Fruit fly (Drosophila melanogaster): ENCODE measurements around the gene D19A.

The D19A gene

dm6 chr3L:6181776-6182175 is 7.1 kb downstream of the D19A start, which contains the start of gene CG10274 (continued):
- TF ChIP-seq fd96Cb (tag; optimal IDR thresholded peaks at IDR 0.05) (peak; percentile 65), unc-4 (GFP tag; IDR thresholded peaks at IDR 0.05; ENCODE audit: partially characterized antibody) (no peak), CG10209 (GFP tag; optimal IDR thresholded peaks at IDR 0.05) (peak; percentile 76), tx (GFP tag; optimal IDR thresholded peaks at IDR 0.05) (peak; percentile 45), Fer2 (tag; optimal IDR thresholded peaks at IDR 0.05) (peak; percentile 72), vvl (GFP tag; IDR thresholded peaks at IDR 0.05) (peak; percentile 70), MBD-R2 (GFP tag; IDR thresholded peaks at IDR 0.05) (peak; percentile 89), ttk (GFP tag; IDR thresholded peaks at IDR 0.05) (peak; percentile 19; the same call in 1 of the 2 replicates), CG17186 (GFP tag; optimal IDR thresholded peaks at IDR 0.05) (peak; percentile 66), caup (GFP tag; optimal IDR thresholded peaks at IDR 0.05; ENCODE audit: severe bottlenecking) (no peak), ro (GFP tag; IDR thresholded peaks at IDR 0.05) (peak; percentile 48; the same call in 1 of the 2 replicates), CG34422 (GFP tag; IDR thresholded peaks at IDR 0.05) (peak; percentile 77; the same call in 2 of the 3 replicates), odd (GFP tag; optimal IDR thresholded peaks at IDR 0.05) (no peak), trh (GFP tag; optimal IDR thresholded peaks at IDR 0.05) (peak; percentile 36), Eip74EF (GFP tag; optimal IDR thresholded peaks at IDR 0.05) (no peak), NC2β (GFP tag; optimal IDR thresholded peaks at IDR 0.05) (peak; percentile 23), salm (tag; optimal IDR thresholded peaks at IDR 0.05) (no peak), esg (GFP tag; conservative IDR thresholded peaks at IDR 0.05) (peak; percentile 54; the same call in 1 of the 2 replicates), gce (GFP tag; IDR thresholded peaks at IDR 0.05) (no peak), MESR4 (GFP tag; optimal IDR thresholded peaks at IDR 0.05) (no peak), so (GFP tag; IDR thresholded peaks at IDR 0.05) (0 out of 3 replicates have a peak, but pooled peaks have one; percentile 13), sc (optimal IDR thresholded peaks at IDR 0.05) (no peak), sc (GFP tag; optimal IDR thresholded peaks at IDR 0.05) (peak; percentile 29), CG4282 (GFP tag; optimal IDR thresholded peaks at IDR 0.05) (no peak), Drgx (GFP tag; IDR thresholded peaks at IDR 0.05) (peak; percentile 37; the same call in 1 of the 2 replicates), lbe (GFP tag; optimal IDR thresholded peaks at IDR 0.05) (no peak), BtbVII (GFP tag; optimal IDR thresholded peaks at IDR 0.05) (no peak), ranshi (GFP tag; IDR thresholded peaks at IDR 0.05) (peak; percentile 61; the same call in 1 of the 2 replicates), CG10366 (GFP tag; IDR thresholded peaks at IDR 0.05) (peak; percentile 50), CG14710 (tag; optimal IDR thresholded peaks at IDR 0.05) (peak; percentile 86), CG8944 (GFP tag; optimal IDR thresholded peaks at IDR 0.05) (peak; percentile 63), nerfin-1 (tag; optimal IDR thresholded peaks at IDR 0.05) (peak; percentile 81), CG13287 (GFP tag; IDR thresholded peaks at IDR 0.05; ENCODE audit: partially characterized antibody) (no peak; the same call in 1 of the 2 replicates), tin (GFP tag; optimal IDR thresholded peaks at IDR 0.05) (peak; percentile 79), oc (tag; optimal IDR thresholded peaks at IDR 0.05) (no peak), vnd (GFP tag; IDR thresholded peaks at IDR 0.05; ENCODE audit: partially characterized antibody) (no peak), NC2α (GFP tag; optimal IDR thresholded peaks at IDR 0.05) (peak; percentile 35), CG9609 (GFP tag; optimal IDR thresholded peaks at IDR 0.05) (peak; percentile 67), Camta (GFP tag; optimal IDR thresholded peaks at IDR 0.05) (peak; percentile 70), CG11695 (GFP tag; IDR thresholded peaks at IDR 0.05) (no peak), kni (GFP tag; optimal IDR thresholded peaks at IDR 0.05) (no peak), CG7963 (GFP tag; IDR thresholded peaks at IDR 0.05; ENCODE audit: partially characterized antibody) (no peak), CG1602 (GFP tag; optimal IDR thresholded peaks at IDR 0.05) (peak; percentile 71), CG3995 (GFP tag; optimal IDR thresholded peaks at IDR 0.05) (peak; percentile 79), Oli (tag; optimal IDR thresholded peaks at IDR 0.05) (peak; percentile 68), mld (GFP tag; IDR thresholded peaks at IDR 0.05; ENCODE audit: partially characterized antibody) (no peak), pan (optimal IDR thresholded peaks at IDR 0.05) (no peak), pan (GFP tag; optimal IDR thresholded peaks at IDR 0.05 in 1 of 2, IDR thresholded peaks at IDR 0.05 in 1 of 2) (peak in 1 of 2 experiments; percentile 55), Kr (GFP tag; optimal IDR thresholded peaks at IDR 0.05) (no peak), CHES-1-like (GFP tag; optimal IDR thresholded peaks at IDR 0.05) (peak; percentile 79)
